Worm (Caenorhabditis elegans) whole organism, L4 larva: Measurements from ENCODE around the gene R08D7.7.

ENCODE experiments used
- D1046.2 ChIP-seq: fragments of 200-800 bp; sonication (Bioruptor generic); IDR thresholded peaks from 2 replicates; pipeline ENCODE4 v1.3.6; 2022; ENCODE audit warnings: missing genetic modification characterization, missing compliant biosample characterization
- Y105C5A.15 ChIP-seq: fragments of 200-800 bp; sonication (Bioruptor generic); IDR thresholded peaks from 2 replicates; pipeline ENCODE4 v1.3.6; 2022; ENCODE audit warnings: missing genetic modification characterization, missing compliant biosample characterization
- ZK546.5 ChIP-seq, 2 experiments: sonication (generic microtip); optimal IDR thresholded peaks; 2 replicates each; lab custom pipeline; 2017; ENCODE audit warnings: missing biosample characterization in 2 of 2, missing genetic modification characterization in 2 of 2
- aha-1 ChIP-seq: fragments of 150-350 bp; peaks from one replicate; lab custom pipeline; 2014; ENCODE audit warnings: missing biosample characterization, missing genetic modification characterization
- ceh-28 ChIP-seq: fragments of 150-350 bp; optimal IDR thresholded peaks from 2 replicates; lab custom pipeline; 2014; ENCODE audit warnings: missing biosample characterization, missing genetic modification reagents, missing genetic modification characterization
- ceh-44 ChIP-seq: fragments of 200-800 bp; sonication (Bioruptor generic); IDR thresholded peaks from 2 replicates; pipeline ENCODE4 v1.3.6; 2022; ENCODE audit warnings: missing genetic modification reagents, missing genetic modification characterization, missing compliant biosample characterization
- ctbp-1 ChIP-seq: fragments of 200-800 bp; sonication (Bioruptor generic); IDR thresholded peaks from 2 replicates; pipeline ENCODE4 v1.3.6; 2022; ENCODE audit warnings: missing genetic modification reagents, missing genetic modification characterization, missing compliant biosample characterization
- dpl-1 ChIP-seq: fragments of 150-350 bp; optimal IDR thresholded peaks from 2 replicates; lab custom pipeline; 2014; ENCODE audit warnings: missing biosample characterization, missing genetic modification reagents, missing genetic modification characterization
- duxl-1 ChIP-seq: sonication (generic microtip); optimal IDR thresholded peaks from 2 replicates; lab custom pipeline; 2016; ENCODE audit warnings: mild to moderate bottlenecking, missing genetic modification characterization, moderate library complexity, missing compliant biosample characterization; ENCODE audit not compliant: poor library complexity
- fkh-10 ChIP-seq: fragments of 150-350 bp; optimal IDR thresholded peaks from 2 replicates; lab custom pipeline; 2014; ENCODE audit warnings: missing biosample characterization, missing genetic modification reagents, missing genetic modification characterization
- gei-8 ChIP-seq: fragments of 200-800 bp; sonication (Bioruptor generic); optimal IDR thresholded peaks from 2 replicates; lab custom pipeline; 2018; ENCODE audit warnings: mild to moderate bottlenecking, missing genetic modification characterization, missing compliant biosample characterization
- lim-7 ChIP-seq: fragments of 200-800 bp; sonication (Bioruptor generic); IDR thresholded peaks from 2 replicates; pipeline ENCODE4 v1.3.6; 2022; ENCODE audit warnings: missing genetic modification characterization, missing compliant biosample characterization
- lin-13 ChIP-seq: fragments of 150-350 bp; optimal IDR thresholded peaks from 2 replicates; lab custom pipeline; 2014; ENCODE audit warnings: missing biosample characterization, missing genetic modification reagents, missing genetic modification characterization
- lin-29 ChIP-seq: fragments of 200-800 bp; sonication (Bioruptor generic); IDR thresholded peaks from 2 replicates; pipeline ENCODE4 v1.3.6; 2022; ENCODE audit warnings: missing genetic modification reagents, missing genetic modification characterization, missing compliant biosample characterization
- lsy-2 ChIP-seq, 2 experiments: fragments of 150-350 bp in 1 of 2; sonication (generic microtip) in 1 of 2; optimal IDR thresholded peaks; 2 replicates each; lab custom pipeline; 2014 to 2017; ENCODE audit warnings: missing biosample characterization in 2 of 2, missing genetic modification characterization in 2 of 2
- madf-9 ChIP-seq: fragments of 200-800 bp; sonication (Bioruptor generic); conservative IDR thresholded peaks from 2 replicates; pipeline ENCODE4 v1.3.6; 2022; ENCODE audit warnings: missing genetic modification reagents, missing genetic modification characterization, missing compliant biosample characterization
- mdl-1 ChIP-seq, 2 experiments: fragments of 150-350 bp in 1 of 2; sonication (generic microtip) in 1 of 2; optimal IDR thresholded peaks; 2 replicates each; lab custom pipeline; 2014 to 2017; ENCODE audit warnings: missing biosample characterization in 2 of 2, missing genetic modification characterization in 2 of 2
- mes-2 ChIP-seq: sonication (generic microtip); optimal IDR thresholded peaks from 2 replicates; lab custom pipeline; 2016; ENCODE audit warnings: missing genotype, mild to moderate bottlenecking, missing genetic modification characterization, missing compliant biosample characterization; ENCODE audit not compliant: poor library complexity, severe bottlenecking
- nhr-237 ChIP-seq: sonication (generic microtip); optimal IDR thresholded peaks from 2 replicates; lab custom pipeline; 2017; ENCODE audit warnings: missing biosample characterization, missing genetic modification characterization
- nhr-25 ChIP-seq: sonication (generic microtip); optimal IDR thresholded peaks from 2 replicates; lab custom pipeline; 2017; ENCODE audit warnings: missing genetic modification characterization, mild to moderate bottlenecking, missing compliant biosample characterization, antibody characterized with exemption, moderate library complexity, borderline replicate concordance; ENCODE audit not compliant: insufficient read depth
- nhr-28 ChIP-seq: fragments of 150-350 bp; optimal IDR thresholded peaks from 2 replicates; lab custom pipeline; 2014; ENCODE audit warnings: missing biosample characterization, missing genetic modification characterization
- nhr-6 ChIP-seq: fragments of 150-350 bp; optimal IDR thresholded peaks from 2 replicates; lab custom pipeline; 2014; ENCODE audit warnings: missing biosample characterization, missing genetic modification characterization
- nhr-76 ChIP-seq: fragments of 150-350 bp; optimal IDR thresholded peaks from 2 replicates; lab custom pipeline; 2014; ENCODE audit warnings: missing biosample characterization, missing genetic modification characterization
- pqm-1 ChIP-seq: sonication (generic microtip); optimal IDR thresholded peaks from 2 replicates; lab custom pipeline; 2017; ENCODE audit warnings: missing biosample characterization, missing genetic modification characterization
- rbr-2 ChIP-seq: sonication (generic microtip); optimal IDR thresholded peaks from 2 replicates; lab custom pipeline; 2016; ENCODE audit warnings: missing genotype, missing genetic modification characterization, missing compliant biosample characterization
- skn-1 ChIP-seq: fragments of 150-350 bp; optimal IDR thresholded peaks from 2 replicates; lab custom pipeline; 2014; ENCODE audit warnings: missing biosample characterization, missing genetic modification characterization
- tra-1 ChIP-seq: fragments of 200-800 bp; sonication (Bioruptor generic); IDR thresholded peaks from 2 replicates; pipeline ENCODE4 v1.3.6; 2022; ENCODE audit warnings: missing genetic modification reagents, missing genetic modification characterization, missing compliant biosample characterization
- unc-62 ChIP-seq, 3 experiments: fragments of 150-350 bp in 1 of 3; sonication (generic microtip); optimal IDR thresholded peaks in 2 of 3; peaks in 1 of 3; 1 replicate in 1 of 3; 2 replicates in 2 of 3; lab custom pipeline; 2014 to 2017; ENCODE audit warnings: missing biosample characterization in 3 of 3, missing genetic modification characterization in 3 of 3, missing genetic modification reagents in 3 of 3, missing genotype in 1 of 3
- vab-7 ChIP-seq: fragments of 200-800 bp; sonication (Bioruptor generic); IDR thresholded peaks from 2 replicates; pipeline ENCODE4 v1.3.6; 2022; ENCODE audit warnings: missing genetic modification reagents, missing genetic modification characterization, missing compliant biosample characterization
- zag-1 ChIP-seq: fragments of 150-350 bp; optimal IDR thresholded peaks from 2 replicates; lab custom pipeline; 2014; ENCODE audit warnings: missing biosample characterization, missing genetic modification characterization
- zip-11 ChIP-seq: fragments of 200-800 bp; sonication (Bioruptor generic); IDR thresholded peaks from 2 replicates; pipeline ENCODE4 v1.3.6; 2022; ENCODE audit warnings: missing genetic modification characterization, missing compliant biosample characterization
- zip-2 ChIP-seq: fragments of 150-350 bp; optimal IDR thresholded peaks from 2 replicates; lab custom pipeline; 2014; ENCODE audit warnings: missing biosample characterization, missing genetic modification characterization
- ztf-7 ChIP-seq: fragments of 150-350 bp; optimal IDR thresholded peaks from 2 replicates; lab custom pipeline; 2014; ENCODE audit warnings: missing biosample characterization, missing genetic modification characterization

R08D7.7 gene

ce11 chrIII:9007183-9007582 lies 17.3 kb downstream of the R08D7.7 start (continued):
- no peak for TF ChIP-seq lin-13 (GFP tag; lab: Kevin White, UChicago)
- peak; percentile 60 for TF ChIP-seq nhr-28 (tag; lab: Kevin White, UChicago)
- peak; percentile 4 for TF ChIP-seq rbr-2
- TF ChIP-seq duxl-1 (tag; lab: Kevin White, UChicago) = no peak

- TF ChIP-seq madf-9 (no peak), mes-2 (peak; percentile 29), aha-1 (peak; percentile 6), mdl-1 (tag; optimal IDR thresholded peaks at IDR 0.05; lab: Kevin White, UChicago) (no peak), pqm-1 (tag; lab: Kevin White, UChicago) (no peak), tra-1 (no peak)
These were observed 20.2 kb downstream of the R08D7.7 start, which contains the start of gene F59B2.8 for ce11 chrIII:9010047-9010446. TSS of gene F59B2.8 (minus strand) at chrIII:9010197.

- no peak for TF ChIP-seq nhr-6 (tag; lab: Kevin White, UChicago)
- no peak for TF ChIP-seq unc-62 (GFP tag; optimal IDR thresholded peaks at IDR 0.05 in 1 of 2; lab: Kevin White, UChicago)
- TF ChIP-seq unc-62 (tag; optimal IDR thresholded peaks at IDR 0.05; lab: Kevin White, UChicago) = no peak
- TF ChIP-seq dpl-1 (GFP tag; lab: Kevin White, UChicago) = no peak
- no peak for TF ChIP-seq zip-11 (GFP tag; lab: Robert Waterston, UW)
- no peak for TF ChIP-seq skn-1 (tag; lab: Kevin White, UChicago)
- TF ChIP-seq ceh-28 (tag; lab: Kevin White, UChicago) = no peak
- TF ChIP-seq fkh-10 (GFP tag; lab: Kevin White, UChicago) = no peak
- TF ChIP-seq mes-2 = no peak
- TF ChIP-seq rbr-2 = no peak
- no peak for TF ChIP-seq ZK546.5 (tag; optimal IDR thresholded peaks at IDR 0.05; lab: Kevin White, UChicago)
- TF ChIP-seq, all 104 proteins: peak for 0
These were observed 22.5 kb downstream of the R08D7.7 start, which contains the start of gene F59B2.9 for ce11 chrIII:9012309-9012708. TSS of gene F59B2.9 (minus strand) at chrIII:9012409.

ce11 chrIII:9017181-9017651 lies 27.4 kb downstream of the R08D7.7 start, which contains the start of gene F59B2.12:
TSS of gene F59B2.12 (plus strand) at chrIII:9017601.
- TF ChIP-seq unc-62 (GFP tag; optimal IDR thresholded peaks at IDR 0.05 in 1 of 2; lab: Kevin White, UChicago) (peak in 1 of 2 experiments; percentile 90), unc-62 (tag; optimal IDR thresholded peaks at IDR 0.05; lab: Kevin White, UChicago) (no peak), nhr-76 (tag; lab: Kevin White, UChicago) (no peak)
- TF ChIP-seq, all 104 proteins: peak for 1

- no peak for TF ChIP-seq D1046.2 (GFP tag; lab: Robert Waterston, UW)
- no peak for TF ChIP-seq lsy-2 (tag; optimal IDR thresholded peaks at IDR 0.05; lab: Kevin White, UChicago)
- no peak for TF ChIP-seq Y105C5A.15 (GFP tag; lab: Robert Waterston, UW)
- no peak for TF ChIP-seq dpl-1 (GFP tag; lab: Kevin White, UChicago)
- no peak for TF ChIP-seq lin-29 (GFP tag; lab: Robert Waterston, UW)
- no peak for TF ChIP-seq lim-7 (GFP tag; lab: Robert Waterston, UW)
- TF ChIP-seq zag-1 = no peak
- TF ChIP-seq zip-2 (tag; lab: Kevin White, UChicago) = no peak
- no peak for TF ChIP-seq fkh-10 (GFP tag; lab: Kevin White, UChicago)
- TF ChIP-seq ztf-7 = no peak
- TF ChIP-seq nhr-25 (tag; lab: Kevin White, UChicago) = no peak
- no peak for TF ChIP-seq ctbp-1 (GFP tag; lab: Robert Waterston, UW)
- TF ChIP-seq nhr-237 (tag; lab: Kevin White, UChicago) = no peak
- TF ChIP-seq vab-7 (GFP tag; lab: Robert Waterston, UW) = no peak
- TF ChIP-seq gei-8 = no peak
- TF ChIP-seq ceh-44 (GFP tag; lab: Robert Waterston, UW) = no peak
These were observed 32.7 kb downstream of the R08D7.7 start, which contains the start of gene F59B2.14 for ce11 chrIII:9022535-9022934. TSS of gene F59B2.14 (minus strand) at chrIII:9022635.
